Worm (Caenorhabditis elegans) whole organism, L3 larva: ENCODE measurements around the gene F23B2.7.

Experiments
- ama-1 ChIP-seq: fragments of 150-350 bp; optimal IDR thresholded peaks from 2 replicates; lab custom pipeline; 2018
- ceh-16 ChIP-seq: sonication (generic microtip); optimal IDR thresholded peaks from 2 replicates; lab custom pipeline; 2017; ENCODE audit warnings: missing biosample characterization, missing genetic modification characterization
- ceh-82 ChIP-seq: fragments of 150-350 bp; optimal IDR thresholded peaks from 2 replicates; lab custom pipeline; 2014; ENCODE audit warnings: missing biosample characterization, missing genetic modification characterization
- fkh-10 ChIP-seq: sonication (generic microtip); optimal IDR thresholded peaks from 2 replicates; lab custom pipeline; 2017; ENCODE audit warnings: missing biosample characterization, missing genetic modification reagents, missing genetic modification characterization
- lin-39 ChIP-seq: fragments of 150-350 bp; optimal IDR thresholded peaks from 2 replicates; lab custom pipeline; 2018; ENCODE audit warnings: missing biosample characterization, missing genetic modification reagents, missing genetic modification characterization
- nfya-1 ChIP-seq: sonication (generic microtip); optimal IDR thresholded peaks from 2 replicates; lab custom pipeline; 2017; ENCODE audit warnings: missing genetic modification characterization, mild to moderate bottlenecking, missing compliant biosample characterization, antibody characterized with exemption, moderate library complexity; ENCODE audit not compliant: insufficient read depth
- nhr-12 ChIP-seq: fragments of 150-350 bp; optimal IDR thresholded peaks from 2 replicates; lab custom pipeline; 2014; ENCODE audit warnings: missing biosample characterization, missing genetic modification characterization
- tbx-2 ChIP-seq: sonication (generic microtip); optimal IDR thresholded peaks from 2 replicates; lab custom pipeline; 2016; ENCODE audit warnings: mild to moderate bottlenecking, missing genetic modification characterization, missing compliant biosample characterization
- unc-62 ChIP-seq: fragments of 150-350 bp; sonication (generic microtip); optimal IDR thresholded peaks from 4 replicates; lab custom pipeline; 2014; ENCODE audit warnings: missing biosample characterization, missing genetic modification reagents, missing genetic modification characterization
- zag-1 ChIP-seq: fragments of 150-350 bp; optimal IDR thresholded peaks from 2 replicates; lab custom pipeline; 2014; ENCODE audit warnings: missing biosample characterization, missing genetic modification characterization

DNA sequence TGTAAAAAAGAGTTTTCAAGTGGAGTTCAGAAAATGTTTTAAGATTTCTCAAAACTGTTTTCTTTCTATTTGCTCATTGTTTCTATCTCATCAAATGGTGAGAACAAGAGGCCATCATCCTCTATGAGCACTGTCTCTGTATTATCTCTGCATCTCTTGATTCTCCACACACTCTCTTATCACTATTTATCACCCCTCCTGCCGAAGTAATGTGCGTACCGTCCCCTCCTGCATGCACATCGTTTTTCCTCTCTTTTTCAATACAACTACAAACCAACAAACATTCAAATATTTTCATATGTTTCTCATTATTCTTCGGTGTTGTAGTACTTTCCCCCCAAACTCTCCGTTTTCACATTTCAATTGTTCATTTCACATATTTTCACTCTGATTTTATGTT lies 33.8 kb upstream of the F23B2.7 start:
- TF ChIP-seq ceh-16 (tag; lab: Kevin White, UChicago) = no peak
- no peak for TF ChIP-seq nhr-12 (tag; lab: Kevin White, UChicago)
- TF ChIP-seq ama-1 = no peak
- TF ChIP-seq zag-1 (tag; lab: Kevin White, UChicago) = no peak
- TF ChIP-seq nfya-1 (tag; lab: Kevin White, UChicago) = no peak
- TF ChIP-seq ceh-82 (tag; lab: Kevin White, UChicago) = no peak
- TF ChIP-seq fkh-10 (GFP tag; lab: Kevin White, UChicago) = no peak
- no peak for TF ChIP-seq tbx-2 (tag; lab: Kevin White, UChicago)
- no peak for TF ChIP-seq lin-39
- TF ChIP-seq unc-62 = no peak
